Fruit fly (Drosophila melanogaster): ENCODE measurements around the gene ogre.

ogre gene

dm6 chrX:7004101-7004700 lies 13.1 kb upstream of the ogre start (continued):
- TF ChIP-seq Ptx1 (GFP tag; IDR thresholded peaks at IDR 0.05) (0 out of 2 replicates have a peak, but pooled peaks have one; percentile 23), Drgx (GFP tag; IDR thresholded peaks at IDR 0.05) (no peak), danr (GFP tag; IDR thresholded peaks at IDR 0.05) (peak; percentile 23; the same call in 1 of the 2 replicates), Ets65A (GFP tag) (peak; percentile 65), CG2116 (GFP tag; optimal IDR thresholded peaks at IDR 0.05) (peak; percentile 72), so (GFP tag; IDR thresholded peaks at IDR 0.05) (peak; percentile 77; the same call in 2 of the 3 replicates), CG5953 (GFP tag; IDR thresholded peaks at IDR 0.05) (peak; percentile 68), MTF-1 (GFP tag; optimal IDR thresholded peaks at IDR 0.05; ENCODE audit: borderline replicate concordance) (peak; percentile 94), CG13775 (GFP tag; optimal IDR thresholded peaks at IDR 0.05) (peak; percentile 75), CG34224 (GFP tag; IDR thresholded peaks at IDR 0.05; ENCODE audit: partially characterized antibody) (no peak), D (optimal IDR thresholded peaks at IDR 0.05) (no peak), D (GFP tag; optimal IDR thresholded peaks at IDR 0.05) (peak; percentile 91), fd3F (GFP tag; optimal IDR thresholded peaks at IDR 0.05) (peak; percentile 51), Med (GFP tag) (peak; percentile 97), croc (GFP tag; conservative IDR thresholded peaks at IDR 0.05) (peak; percentile 35; the same call in 1 of the 3 replicates), MBD-R2 (GFP tag; IDR thresholded peaks at IDR 0.05) (peak; percentile 44; the same call in 1 of the 2 replicates), pnt (GFP tag; optimal IDR thresholded peaks at IDR 0.05) (peak; percentile 75), CG3995 (GFP tag; optimal IDR thresholded peaks at IDR 0.05) (no peak), CG4360 (GFP tag; IDR thresholded peaks at IDR 0.05) (peak; percentile 62), CG6254 (GFP tag; optimal IDR thresholded peaks at IDR 0.05) (peak; percentile 83), ro (GFP tag; IDR thresholded peaks at IDR 0.05) (no peak), gcm (GFP tag; optimal IDR thresholded peaks at IDR 0.05) (peak; percentile 87), Gsc (GFP tag; IDR thresholded peaks at IDR 0.05) (no peak), Bdp1 (GFP tag; optimal IDR thresholded peaks at IDR 0.05) (peak; percentile 85), fru (optimal IDR thresholded peaks at IDR 0.05) (no peak), Abd-B (GFP tag; optimal IDR thresholded peaks at IDR 0.05) (no peak), CG2202 (tag; optimal IDR thresholded peaks at IDR 0.05) (peak; percentile 97), corto (GFP tag; optimal IDR thresholded peaks at IDR 0.05) (no peak), CG9609 (GFP tag; optimal IDR thresholded peaks at IDR 0.05) (peak; percentile 61), CG7987 (GFP tag; optimal IDR thresholded peaks at IDR 0.05) (peak; percentile 84), CG17186 (GFP tag; optimal IDR thresholded peaks at IDR 0.05) (peak; percentile 78), Lhr (GFP tag; optimal IDR thresholded peaks at IDR 0.05) (peak; percentile 93), CG15479 (GFP tag; optimal IDR thresholded peaks at IDR 0.05) (peak; percentile 58), CG2875 (GFP tag; optimal IDR thresholded peaks at IDR 0.05) (peak; percentile 97), Hr78 (GFP tag; optimal IDR thresholded peaks at IDR 0.05) (peak in 1 of 2 experiments; percentile 74), toy (GFP tag; IDR thresholded peaks at IDR 0.05) (peak; percentile 49; the same call in 1 of the 2 replicates), CG8765 (GFP tag; IDR thresholded peaks at IDR 0.05) (no peak), Atf3 (GFP tag; optimal IDR thresholded peaks at IDR 0.05) (peak; percentile 87), Aef1 (GFP tag; IDR thresholded peaks at IDR 0.05) (no peak), CG3838 (GFP tag; optimal IDR thresholded peaks at IDR 0.05) (peak; percentile 83), knrl (GFP tag; IDR thresholded peaks at IDR 0.05; ENCODE audit: partially characterized antibody) (no peak), onecut (GFP tag; IDR thresholded peaks at IDR 0.05) (peak; percentile 83), HmgZ (tag; optimal IDR thresholded peaks at IDR 0.05) (peak; percentile 83), Usf (GFP tag; optimal IDR thresholded peaks at IDR 0.05) (peak; percentile 42), Hand (GFP tag; optimal IDR thresholded peaks at IDR 0.05) (no peak), HLH3B (GFP tag; IDR thresholded peaks at IDR 0.05) (peak; percentile 65; the same call in 1 of the 2 replicates), Doc3 (GFP tag; IDR thresholded peaks at IDR 0.05; ENCODE audit: partially characterized antibody) (no peak), Dfd (GFP tag; optimal IDR thresholded peaks at IDR 0.05) (no peak), CG15514 (GFP tag; optimal IDR thresholded peaks at IDR 0.05) (peak; percentile 69), CG18262 (tag; optimal IDR thresholded peaks at IDR 0.05) (peak; percentile 85)

All from whole organism, embryonic.